Worm (Caenorhabditis elegans) whole organism, L3 larva: ENCODE results near the gene T25B2.4.

Experiments
- ZK546.5 ChIP-seq: sonication (generic microtip); optimal IDR thresholded peaks from 2 replicates; lab custom pipeline; 2017; ENCODE audit warnings: missing biosample characterization, missing genetic modification characterization
- aly-2 ChIP-seq: fragments of 150-350 bp; optimal IDR thresholded peaks from 2 replicates; lab custom pipeline; 2014; ENCODE audit warnings: missing biosample characterization, missing genetic modification characterization
- ama-1 ChIP-seq: fragments of 150-350 bp; optimal IDR thresholded peaks from 2 replicates; lab custom pipeline; 2018
- ceh-82 ChIP-seq: fragments of 150-350 bp; optimal IDR thresholded peaks from 2 replicates; lab custom pipeline; 2014; ENCODE audit warnings: missing biosample characterization, missing genetic modification characterization
- egl-27 ChIP-seq: sonication (generic microtip); optimal IDR thresholded peaks from 4 replicates; lab custom pipeline; 2017; ENCODE audit warnings: missing biosample characterization, missing genetic modification reagents, missing genetic modification characterization
- fkh-10 ChIP-seq: sonication (generic microtip); optimal IDR thresholded peaks from 2 replicates; lab custom pipeline; 2017; ENCODE audit warnings: missing biosample characterization, missing genetic modification reagents, missing genetic modification characterization
- jun-1 ChIP-seq: fragments of 150-350 bp; optimal IDR thresholded peaks from 2 replicates; lab custom pipeline; 2014; ENCODE audit warnings: missing biosample characterization, missing genetic modification reagents, missing genetic modification characterization
- mdl-1 ChIP-seq: fragments of 150-350 bp; optimal IDR thresholded peaks from 2 replicates; lab custom pipeline; 2014; ENCODE audit warnings: missing biosample characterization, missing genetic modification characterization
- nhr-12 ChIP-seq: fragments of 150-350 bp; optimal IDR thresholded peaks from 2 replicates; lab custom pipeline; 2014; ENCODE audit warnings: missing biosample characterization, missing genetic modification characterization
- pha-4 ChIP-seq: fragments of 150-350 bp; optimal IDR thresholded peaks from 2 replicates; lab custom pipeline; 2014; ENCODE audit warnings: missing biosample characterization, missing genetic modification reagents, missing genetic modification characterization
- snpc-4 ChIP-seq: fragments of 150-350 bp; optimal IDR thresholded peaks from 2 replicates; lab custom pipeline; 2014; ENCODE audit warnings: missing biosample characterization, missing genetic modification characterization
- tbx-2 ChIP-seq: sonication (generic microtip); optimal IDR thresholded peaks from 2 replicates; lab custom pipeline; 2016; ENCODE audit warnings: mild to moderate bottlenecking, missing genetic modification characterization, missing compliant biosample characterization
- zag-1 ChIP-seq: fragments of 150-350 bp; optimal IDR thresholded peaks from 2 replicates; lab custom pipeline; 2014; ENCODE audit warnings: missing biosample characterization, missing genetic modification characterization
- ztf-4 ChIP-seq: fragments of 150-350 bp; optimal IDR thresholded peaks from 2 replicates; lab custom pipeline; 2014; ENCODE audit warnings: missing biosample characterization, missing genetic modification characterization

ce11 chrX:6138243-6138642, 39.8 kb upstream of the T25B2.4 start, which contains the start of gene Y72A10A.1:
- TF ChIP-seq ama-1 (lab: Kevin White, UChicago) (no peak), pha-4 (no peak), aly-2 (tag; lab: Kevin White, UChicago) (no peak), jun-1 (tag; lab: Kevin White, UChicago) (no peak), ZK546.5 (tag; lab: Kevin White, UChicago) (no peak), fkh-10 (GFP tag; lab: Kevin White, UChicago) (no peak), egl-27 (tag; lab: Kevin White, UChicago) (no peak), nhr-12 (no peak), tbx-2 (tag; lab: Kevin White, UChicago) (no peak), zag-1 (no peak), mdl-1 (tag; lab: Kevin White, UChicago) (no peak), ztf-4 (tag; lab: Kevin White, UChicago) (no peak), snpc-4 (tag; lab: Kevin White, UChicago) (no peak), ceh-82 (tag; lab: Kevin White, UChicago) (no peak)
